Worm (Caenorhabditis elegans): ENCODE data around the gene snai-1.

ce11 chrIV:306572-306971, 6.9 kb downstream of the snai-1 start:
- TF ChIP-seq dao-5 (tag; optimal IDR thresholded peaks at IDR 0.05) (no peak), W03F9.2 (tag; optimal IDR thresholded peaks at IDR 0.05) (no peak), him-1 (tag; optimal IDR thresholded peaks at IDR 0.05) (no peak)
